Worm (Caenorhabditis elegans): ENCODE data around the gene pigg-1.

Gene pigg-1

DNA sequence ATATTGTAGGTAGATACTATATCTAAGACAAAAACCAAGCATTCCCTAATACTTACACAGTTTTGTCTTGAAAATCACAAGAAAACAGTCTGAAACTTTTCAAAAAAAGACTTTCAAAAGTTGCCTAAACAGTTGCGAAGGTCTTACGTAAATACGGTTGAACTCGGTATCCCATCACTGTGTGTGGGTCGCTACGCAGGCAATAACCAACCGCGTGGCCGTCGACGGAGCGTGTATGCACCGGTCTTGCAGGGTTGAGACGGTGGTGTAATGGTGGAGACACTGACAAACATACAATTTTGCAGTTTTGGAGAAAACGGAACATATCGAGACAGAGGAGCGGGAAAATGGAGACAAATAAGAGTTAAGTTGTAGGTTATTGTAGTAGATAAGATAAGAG is 38.8 kb downstream of the pigg-1 start, which contains the start of gene iff-2 (continued):
- TF ChIP-seq nhr-12 (tag; optimal IDR thresholded peaks at IDR 0.05), result no peak
- TF ChIP-seq daf-12 (tag; optimal IDR thresholded peaks at IDR 0.05), result no peak
- TF ChIP-seq unc-39 (tag; optimal IDR thresholded peaks at IDR 0.05), result peak; percentile 52
- TF ChIP-seq eor-1 (tag; optimal IDR thresholded peaks at IDR 0.05), result peak in 1 of 2 experiments; percentile 82
- peak; percentile 97 for TF ChIP-seq hmg-11 (tag; optimal IDR thresholded peaks at IDR 0.05)
- TF ChIP-seq ceh-82 (tag; optimal IDR thresholded peaks at IDR 0.05), result peak; percentile 93
- peak; percentile 77 for TF ChIP-seq nhr-28 (tag; optimal IDR thresholded peaks at IDR 0.05)
- peak; percentile 100 for TF ChIP-seq nhr-25 (tag; optimal IDR thresholded peaks at IDR 0.05)
- peak; percentile 99 for TF ChIP-seq lsy-12 (tag; optimal IDR thresholded peaks at IDR 0.05)
- TF ChIP-seq R02D3.7 (tag; optimal IDR thresholded peaks at IDR 0.05), result peak; percentile 94
- TF ChIP-seq ama-1 (optimal IDR thresholded peaks at IDR 0.05), result peak; percentile 95
- TF ChIP-seq ZK546.5 (tag; optimal IDR thresholded peaks at IDR 0.05), result peak; percentile 83
- TF ChIP-seq elt-1 (tag; optimal IDR thresholded peaks at IDR 0.05), result peak; percentile 92
- peak; percentile 94 for TF ChIP-seq nhr-77 (tag; optimal IDR thresholded peaks at IDR 0.05)
- TF ChIP-seq elt-2 (tag; optimal IDR thresholded peaks at IDR 0.05), result peak; percentile 97

DNA sequence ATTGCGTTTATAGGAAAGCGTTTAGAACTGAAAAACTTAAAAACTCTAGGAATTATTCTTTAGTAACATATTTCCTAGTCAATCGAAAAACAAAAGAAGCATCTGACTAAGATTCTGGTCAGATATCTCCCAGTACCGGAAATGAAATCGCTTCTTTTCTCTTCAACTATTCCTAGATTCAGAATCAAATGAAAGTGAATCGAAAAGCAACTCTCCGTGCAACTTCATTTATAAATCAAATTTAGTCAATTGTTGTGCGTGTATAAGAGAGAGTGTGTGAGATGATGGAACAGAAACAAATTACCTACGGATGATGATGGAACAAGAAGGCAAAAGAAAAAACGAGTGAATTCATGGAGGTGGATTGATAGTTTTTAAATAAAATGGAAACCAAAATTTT is 40.9 kb downstream of the pigg-1 start:
- TF ChIP-seq unc-39 (tag; optimal IDR thresholded peaks at IDR 0.05), result no peak
- TF ChIP-seq nhr-43 (tag; optimal IDR thresholded peaks at IDR 0.05; ENCODE audit: poor library complexity, severe bottlenecking), result no peak
- TF ChIP-seq aly-2 (tag; optimal IDR thresholded peaks at IDR 0.05), result no peak
- peak; percentile 1 for TF ChIP-seq nfya-1 (tag; optimal IDR thresholded peaks at IDR 0.05; ENCODE audit: insufficient read depth)
- TF ChIP-seq ceh-28 (tag; optimal IDR thresholded peaks at IDR 0.05), result peak; percentile 31
- TF ChIP-seq nhr-11 (tag; optimal IDR thresholded peaks at IDR 0.05), result peak; percentile 32
- TF ChIP-seq jun-1 (tag; optimal IDR thresholded peaks at IDR 0.05), result peak; percentile 17
- no peak for TF ChIP-seq ceh-9 (tag; optimal IDR thresholded peaks at IDR 0.05)
- TF ChIP-seq ZK546.5 (tag; optimal IDR thresholded peaks at IDR 0.05), result no peak
- TF ChIP-seq nhr-23 (tag; optimal IDR thresholded peaks at IDR 0.05), result peak; percentile 29
- peak; percentile 98 for TF ChIP-seq fkh-10 (GFP tag; optimal IDR thresholded peaks at IDR 0.05)
- no peak for TF ChIP-seq pha-4 (tag; optimal IDR thresholded peaks at IDR 0.05)
- no peak for TF ChIP-seq nhr-237 (tag; optimal IDR thresholded peaks at IDR 0.05)

DNA sequence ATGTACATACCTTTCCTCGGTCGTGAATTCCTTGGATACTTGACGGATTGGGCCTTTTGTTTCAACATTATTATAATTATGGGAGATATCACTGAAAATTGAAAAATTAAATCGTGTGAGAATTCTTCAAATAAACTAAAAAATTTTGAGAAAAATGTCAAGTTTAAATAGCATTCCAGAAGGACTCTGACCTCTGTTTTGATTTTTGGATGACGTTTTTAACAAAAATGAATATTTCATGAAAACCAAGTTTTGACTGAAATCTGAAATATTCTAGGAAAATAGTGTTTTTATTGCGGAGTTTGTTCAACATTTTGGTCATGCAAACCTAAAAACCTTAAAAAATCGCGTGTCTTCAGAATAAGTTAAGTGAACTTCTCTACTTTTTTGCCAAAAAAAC is 43.9 kb downstream of the pigg-1 start, which contains the start of gene glb-27:
glb-27 (minus strand) TSS at position 101 of the 400 bp plus-strand sequence.
- TF ChIP-seq daf-12 (tag; optimal IDR thresholded peaks at IDR 0.05), result no peak
- no peak for TF ChIP-seq fkh-2 (tag; optimal IDR thresholded peaks at IDR 0.05)
- no peak for TF ChIP-seq zag-1 (tag; optimal IDR thresholded peaks at IDR 0.05)
- TF ChIP-seq lin-39 (tag; optimal IDR thresholded peaks at IDR 0.05), result no peak
- no peak for TF ChIP-seq nhr-28 (tag; optimal IDR thresholded peaks at IDR 0.05)
- no peak for TF ChIP-seq elt-1 (tag; optimal IDR thresholded peaks at IDR 0.05)
- no peak for TF ChIP-seq egl-5 (tag; optimal IDR thresholded peaks at IDR 0.05)
- TF ChIP-seq ztf-4 (tag; optimal IDR thresholded peaks at IDR 0.05), result no peak
- TF ChIP-seq nhr-11 (tag; optimal IDR thresholded peaks at IDR 0.05), result no peak
- TF ChIP-seq ceh-9 (tag; optimal IDR thresholded peaks at IDR 0.05), result no peak
- no peak for TF ChIP-seq lsy-12 (tag; optimal IDR thresholded peaks at IDR 0.05)

- no peak for TF ChIP-seq tbx-2 (tag; optimal IDR thresholded peaks at IDR 0.05)
- TF ChIP-seq ceh-28 (tag; optimal IDR thresholded peaks at IDR 0.05), result no peak
- no peak for TF ChIP-seq nhr-11 (tag; optimal IDR thresholded peaks at IDR 0.05)
- no peak for TF ChIP-seq nhr-23 (tag; optimal IDR thresholded peaks at IDR 0.05)
- TF ChIP-seq fos-1 (tag; optimal IDR thresholded peaks at IDR 0.05), result no peak
- no peak for TF ChIP-seq mml-1 (tag; optimal IDR thresholded peaks at IDR 0.05)
- no peak for TF ChIP-seq hmg-11 (tag; optimal IDR thresholded peaks at IDR 0.05)
- TF ChIP-seq lin-15B (tag; optimal IDR thresholded peaks at IDR 0.05), result no peak
- TF ChIP-seq skn-1 (tag; optimal IDR thresholded peaks at IDR 0.05), result no peak
- no peak for TF ChIP-seq ztf-11 (tag; optimal IDR thresholded peaks at IDR 0.05)
- TF ChIP-seq ceh-82 (tag; optimal IDR thresholded peaks at IDR 0.05), result no peak
- no peak for TF ChIP-seq nfya-1 (tag; optimal IDR thresholded peaks at IDR 0.05; ENCODE audit: insufficient read depth)
- no peak for TF ChIP-seq ceh-9 (tag; optimal IDR thresholded peaks at IDR 0.05)
- no peak for TF ChIP-seq lsy-12 (tag; optimal IDR thresholded peaks at IDR 0.05)
- no peak for TF ChIP-seq egl-27 (tag; optimal IDR thresholded peaks at IDR 0.05)
- no peak for TF ChIP-seq unc-62 (GFP tag; optimal IDR thresholded peaks at IDR 0.05)
- TF ChIP-seq mdl-1 (tag; optimal IDR thresholded peaks at IDR 0.05), result no peak
- no peak for TF ChIP-seq fkh-10 (GFP tag; optimal IDR thresholded peaks at IDR 0.05)
Observed at ce11 chrII:8554568-8554967, 45.5 kb downstream of the pigg-1 start.

Data from whole organism, L3 larva.